Worm (Caenorhabditis elegans) whole organism, L4/young adult: Measurements from ENCODE around the gene cogc-6.

Source experiments
- W03F9.2 ChIP-seq: fragments of 150-350 bp; optimal IDR thresholded peaks from 2 replicates; lab custom pipeline; 2014; ENCODE audit warnings: missing biosample characterization, missing genetic modification characterization
- him-1 ChIP-seq: sonication (generic microtip); optimal IDR thresholded peaks from 2 replicates; lab custom pipeline; 2016; ENCODE audit warnings: missing genotype, missing genetic modification reagents, missing genetic modification characterization, missing compliant biosample characterization

DNA sequence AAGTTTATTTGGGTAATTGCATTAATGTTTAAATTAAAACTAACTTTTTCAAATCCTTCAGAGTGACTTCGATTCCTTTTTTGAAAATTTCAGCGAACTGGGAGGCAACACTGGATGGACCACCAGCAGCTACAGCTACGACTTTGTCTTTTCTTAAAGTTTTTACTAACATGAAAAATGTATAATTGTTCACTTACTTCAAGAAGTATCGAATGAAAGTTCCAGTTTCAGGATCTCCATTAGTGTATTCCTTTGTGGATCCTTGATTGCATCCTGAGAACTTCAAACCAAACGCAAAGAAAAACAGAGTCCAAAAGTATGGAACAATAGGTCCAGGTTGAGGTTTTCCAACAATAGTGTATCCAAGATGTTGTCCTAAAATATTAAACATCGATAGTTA, 24.1 kb downstream of the cogc-6 start:
- TF ChIP-seq him-1: no peak
- no peak for TF ChIP-seq W03F9.2 (tag; lab: Kevin White, UChicago)
